Worm (Caenorhabditis elegans): Measurements from ENCODE around the gene ced-10.

The ced-10 gene

DNA sequence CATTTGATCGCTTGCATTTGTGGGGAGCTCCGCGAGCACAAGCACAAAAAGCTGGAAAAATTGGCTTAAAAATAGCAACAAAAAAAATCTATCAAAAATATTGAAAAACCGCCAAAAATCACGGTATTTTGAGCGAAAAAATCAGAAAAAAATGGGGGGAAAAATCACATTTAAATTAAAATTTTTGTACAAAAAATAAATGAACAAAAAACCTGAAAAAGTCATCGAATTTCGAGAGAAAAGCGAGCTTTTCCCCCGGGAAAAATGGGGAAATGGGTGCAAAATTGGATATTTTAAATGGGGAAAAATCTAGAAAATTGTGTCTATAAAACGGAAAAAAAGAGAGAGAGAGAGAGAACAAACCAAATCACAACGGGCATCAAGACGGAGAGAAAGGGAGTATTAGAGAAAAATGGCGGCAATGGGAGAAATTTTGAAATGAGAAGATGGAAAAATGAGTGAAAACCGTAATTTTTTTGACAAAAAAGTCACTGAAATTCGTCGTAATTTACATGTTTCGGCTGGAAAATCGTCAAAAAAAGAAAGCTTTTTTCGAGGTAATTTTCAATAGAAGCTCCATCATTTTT, at the start of gene ced-10:
TSS of gene ced-10 (minus strand) at position 51 of the 587 bp plus-strand sequence.
- no peak for TF ChIP-seq cog-1 (tag; optimal IDR thresholded peaks at IDR 0.05)
- TF ChIP-seq T22C8.4 (GFP tag; IDR thresholded peaks at IDR 0.05), result no peak
- no peak for TF ChIP-seq klf-2 (GFP tag; conservative IDR thresholded peaks at IDR 0.05)
- no peak for TF ChIP-seq flt-1 (GFP tag; IDR thresholded peaks at IDR 0.05)
- no peak for TF ChIP-seq ztf-23 (GFP tag; IDR thresholded peaks at IDR 0.05)
- no peak for TF ChIP-seq ztf-29 (GFP tag; IDR thresholded peaks at IDR 0.05)
- no peak for TF ChIP-seq tab-1 (GFP tag; IDR thresholded peaks at IDR 0.05)

- TF ChIP-seq ztf-23 (GFP tag; IDR thresholded peaks at IDR 0.05) (no peak), ref-1 (GFP tag; conservative IDR thresholded peaks at IDR 0.05) (no peak), med-1 (GFP tag; optimal IDR thresholded peaks at IDR 0.05; ENCODE audit: insufficient read depth) (no peak), T22C8.4 (GFP tag; IDR thresholded peaks at IDR 0.05) (no peak)
Measured at ce11 chrIV:3557331-3557730, 48.0 kb upstream of the ced-10 start, which contains the start of gene osm-9. Gene osm-9, minus strand, starts transcription at chrIV:3557431.

DNA sequence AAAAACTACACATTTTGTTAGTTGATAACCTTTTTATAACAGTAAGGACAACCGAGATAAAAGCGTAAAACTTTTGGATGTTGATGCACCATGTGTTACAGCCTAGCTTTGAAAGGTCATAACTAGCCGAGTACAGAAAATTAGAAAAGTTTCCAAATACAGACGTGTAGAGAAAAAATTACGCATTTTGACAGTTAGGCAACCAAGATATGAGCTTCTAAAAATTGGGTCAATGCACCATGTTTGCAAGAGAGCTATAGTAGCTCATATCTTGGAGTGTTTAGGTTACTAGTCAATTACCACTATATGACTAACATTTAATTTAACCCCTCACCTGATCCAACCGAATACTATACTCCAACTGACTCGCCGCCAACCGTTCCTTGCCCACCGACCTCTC, 43.6 kb upstream of the ced-10 start:
- TF ChIP-seq ref-1 (GFP tag; conservative IDR thresholded peaks at IDR 0.05) (no peak), flt-1 (GFP tag; IDR thresholded peaks at IDR 0.05) (no peak), ztf-23 (GFP tag; IDR thresholded peaks at IDR 0.05) (no peak), T22C8.4 (GFP tag; IDR thresholded peaks at IDR 0.05) (no peak), tab-1 (GFP tag; IDR thresholded peaks at IDR 0.05) (no peak)

DNA sequence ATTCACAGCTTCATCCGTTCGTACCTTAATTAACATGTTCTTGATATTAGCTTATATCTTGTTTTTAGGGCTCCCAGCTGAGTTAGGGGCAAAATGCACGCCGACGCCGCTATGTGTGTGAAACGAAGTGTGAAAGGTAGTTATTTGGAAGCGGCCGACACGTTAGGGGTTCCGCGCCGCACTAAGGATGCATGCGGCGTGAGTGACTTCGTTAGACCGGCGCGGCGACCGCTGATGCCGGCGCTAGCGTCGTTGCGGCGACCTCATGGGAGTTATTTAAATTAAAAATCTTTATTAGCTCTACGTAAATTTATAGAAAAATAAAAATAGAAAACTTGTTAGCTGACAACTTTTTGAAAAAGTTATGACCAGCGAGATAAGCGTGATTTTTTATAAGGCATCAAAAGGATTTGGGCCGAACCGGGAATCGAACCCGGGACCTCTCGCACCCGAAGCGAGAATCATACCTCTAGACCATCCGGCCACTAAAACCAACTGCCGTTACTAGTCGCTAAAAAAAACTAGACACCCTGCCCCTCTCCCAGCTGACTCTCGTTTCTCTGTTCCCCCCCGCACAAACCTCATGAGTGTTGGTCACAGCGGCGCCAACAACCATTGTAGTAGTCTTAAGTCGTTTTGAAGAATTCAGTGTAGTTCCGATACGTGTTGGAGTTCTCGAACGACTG, 42.6 kb upstream of the ced-10 start:
- TF ChIP-seq ztf-23 (GFP tag; IDR thresholded peaks at IDR 0.05) (peak; percentile 61; the same call in 1 of the 2 replicates), ref-1 (GFP tag; conservative IDR thresholded peaks at IDR 0.05) (peak; percentile 65; the same call in 1 of the 2 replicates), T22C8.4 (GFP tag; IDR thresholded peaks at IDR 0.05) (peak; percentile 27; the same call in 1 of the 2 replicates), ztf-29 (GFP tag; IDR thresholded peaks at IDR 0.05) (peak; percentile 65; the same call in 1 of the 2 replicates), tab-1 (GFP tag; IDR thresholded peaks at IDR 0.05) (peak; percentile 85), med-1 (GFP tag; optimal IDR thresholded peaks at IDR 0.05; ENCODE audit: insufficient read depth) (no peak), cog-1 (tag; optimal IDR thresholded peaks at IDR 0.05) (peak; percentile 26), flt-1 (GFP tag; IDR thresholded peaks at IDR 0.05) (peak; percentile 91), klf-2 (GFP tag; conservative IDR thresholded peaks at IDR 0.05) (0 out of 2 replicates have a peak, but pooled peaks have one; percentile 26)

- TF ChIP-seq flt-1 (GFP tag; IDR thresholded peaks at IDR 0.05) (no peak), ztf-29 (GFP tag; IDR thresholded peaks at IDR 0.05) (no peak), ztf-23 (GFP tag; IDR thresholded peaks at IDR 0.05) (no peak), cog-1 (tag; optimal IDR thresholded peaks at IDR 0.05) (no peak), tab-1 (GFP tag; IDR thresholded peaks at IDR 0.05) (no peak), T22C8.4 (GFP tag; IDR thresholded peaks at IDR 0.05) (no peak), klf-2 (GFP tag; conservative IDR thresholded peaks at IDR 0.05) (no peak), med-1 (GFP tag; optimal IDR thresholded peaks at IDR 0.05; ENCODE audit: insufficient read depth) (no peak), ref-1 (GFP tag; conservative IDR thresholded peaks at IDR 0.05) (no peak)
Measured at ce11 chrIV:3548315-3548714, 39.0 kb upstream of the ced-10 start.

DNA sequence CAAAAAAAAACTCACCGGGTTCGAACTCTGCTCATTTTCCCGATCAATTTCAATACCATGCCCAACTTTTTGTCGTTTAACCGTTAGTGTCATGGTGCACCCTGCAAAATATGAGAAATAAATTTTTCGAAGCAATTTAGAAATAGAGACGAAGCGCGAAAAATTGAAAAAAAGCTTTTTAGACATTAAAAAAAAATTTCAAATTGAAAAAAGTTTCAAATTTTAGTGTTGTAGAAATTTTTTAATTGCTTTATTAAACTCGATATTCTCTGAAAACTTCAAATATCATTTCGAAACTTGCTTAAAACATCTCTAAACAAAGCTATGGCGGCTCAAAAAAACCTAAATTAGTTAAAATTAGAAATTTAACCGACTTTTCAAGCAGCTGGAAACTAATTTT, 38.2 kb upstream of the ced-10 start, which contains the start of gene nstp-6:
TSS of gene nstp-6 (minus strand) at position 101 of the 400 bp plus-strand sequence.
- TF ChIP-seq ref-1 (GFP tag; conservative IDR thresholded peaks at IDR 0.05) (no peak), tab-1 (GFP tag; IDR thresholded peaks at IDR 0.05) (no peak), med-1 (GFP tag; optimal IDR thresholded peaks at IDR 0.05; ENCODE audit: insufficient read depth) (no peak), ztf-29 (GFP tag; IDR thresholded peaks at IDR 0.05) (no peak), cog-1 (tag; optimal IDR thresholded peaks at IDR 0.05) (no peak), flt-1 (GFP tag; IDR thresholded peaks at IDR 0.05) (no peak), T22C8.4 (GFP tag; IDR thresholded peaks at IDR 0.05) (no peak), ztf-23 (GFP tag; IDR thresholded peaks at IDR 0.05) (no peak), klf-2 (GFP tag; conservative IDR thresholded peaks at IDR 0.05) (no peak)

DNA sequence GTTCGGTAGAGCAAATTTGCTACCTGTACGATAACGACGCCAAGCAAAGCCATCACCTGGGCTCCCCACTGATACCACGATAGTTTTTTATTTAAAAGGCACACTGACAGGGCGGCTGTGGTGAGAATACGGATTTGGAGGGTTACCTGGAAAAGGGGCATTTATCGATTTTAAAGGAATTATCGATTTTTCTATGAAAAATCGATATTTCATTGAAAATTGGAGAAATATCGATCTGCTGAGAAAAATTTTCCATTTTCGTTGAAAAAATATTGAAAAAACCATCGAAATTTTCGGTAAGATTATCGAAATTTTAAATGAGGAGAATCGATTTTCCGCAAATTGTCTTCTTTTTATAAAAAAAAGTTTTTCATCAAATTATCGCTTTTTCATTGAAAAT, 35.7 kb upstream of the ced-10 start:
- 0 out of 2 replicates have a peak, but pooled peaks have one; percentile 58 for TF ChIP-seq T22C8.4 (GFP tag; IDR thresholded peaks at IDR 0.05)
- TF ChIP-seq ref-1 (GFP tag; conservative IDR thresholded peaks at IDR 0.05), result no peak

DNA sequence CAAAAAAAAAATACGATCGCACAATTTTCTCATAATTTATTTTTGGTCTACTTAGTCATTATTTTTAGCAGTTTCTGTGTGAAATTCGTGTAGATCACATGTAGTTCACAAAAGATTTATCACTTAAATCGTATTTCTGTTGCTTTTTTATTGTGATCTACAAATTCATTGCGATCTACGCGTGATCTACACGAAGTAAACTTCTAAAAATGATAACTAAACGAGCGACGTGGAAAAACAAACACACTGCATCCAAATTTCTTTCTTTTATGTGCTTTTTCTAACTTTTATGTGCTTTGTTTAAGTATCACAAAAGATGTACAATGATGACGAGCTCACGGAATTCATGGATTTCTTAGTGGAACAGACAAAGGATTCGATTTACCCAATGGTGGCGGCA, 30.5 kb upstream of the ced-10 start, which contains the start of gene B0212.3:
TSS of gene B0212.3 (plus strand) at position 301 of the 400 bp plus-strand sequence.
- no peak for TF ChIP-seq med-1 (GFP tag; optimal IDR thresholded peaks at IDR 0.05; ENCODE audit: insufficient read depth)
- TF ChIP-seq flt-1 (GFP tag; IDR thresholded peaks at IDR 0.05), result no peak
- TF ChIP-seq ztf-29 (GFP tag; IDR thresholded peaks at IDR 0.05), result no peak
- TF ChIP-seq klf-2 (GFP tag; conservative IDR thresholded peaks at IDR 0.05), result no peak
- no peak for TF ChIP-seq ztf-23 (GFP tag; IDR thresholded peaks at IDR 0.05)
- no peak for TF ChIP-seq cog-1 (tag; optimal IDR thresholded peaks at IDR 0.05)
- TF ChIP-seq ref-1 (GFP tag; conservative IDR thresholded peaks at IDR 0.05), result no peak
- no peak for TF ChIP-seq tab-1 (GFP tag; IDR thresholded peaks at IDR 0.05)
- no peak for TF ChIP-seq T22C8.4 (GFP tag; IDR thresholded peaks at IDR 0.05)

DNA sequence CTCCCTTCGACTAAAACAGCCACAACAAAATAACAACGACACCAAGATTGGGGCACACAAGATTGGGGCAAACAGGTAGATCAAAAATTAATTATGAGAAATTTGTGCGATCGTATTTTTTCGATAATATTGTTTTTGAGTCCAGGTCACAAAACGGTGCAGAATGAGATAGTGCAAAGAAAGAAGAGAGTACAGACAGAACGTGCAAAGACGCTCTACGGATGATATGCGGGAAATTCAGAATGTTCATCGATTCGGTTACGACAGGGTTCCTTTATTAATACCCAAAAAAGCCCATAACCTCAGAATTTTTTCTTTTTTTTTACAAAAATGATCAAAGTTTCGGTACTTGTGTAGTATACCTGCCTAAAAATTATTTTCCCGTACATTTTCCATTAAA, 29.9 kb upstream of the ced-10 start:
- TF ChIP-seq flt-1 (GFP tag; IDR thresholded peaks at IDR 0.05) (no peak), ref-1 (GFP tag; conservative IDR thresholded peaks at IDR 0.05) (no peak), klf-2 (GFP tag; conservative IDR thresholded peaks at IDR 0.05) (no peak), ztf-29 (GFP tag; IDR thresholded peaks at IDR 0.05) (no peak), med-1 (GFP tag; optimal IDR thresholded peaks at IDR 0.05; ENCODE audit: insufficient read depth) (no peak)

ce11 chrIV:3532989-3533388, 23.7 kb upstream of the ced-10 start:
- TF ChIP-seq med-1 (GFP tag; optimal IDR thresholded peaks at IDR 0.05; ENCODE audit: insufficient read depth) (no peak), ref-1 (GFP tag; conservative IDR thresholded peaks at IDR 0.05) (no peak), tab-1 (GFP tag; IDR thresholded peaks at IDR 0.05) (no peak), T22C8.4 (GFP tag; IDR thresholded peaks at IDR 0.05) (no peak), flt-1 (GFP tag; IDR thresholded peaks at IDR 0.05) (no peak), ztf-29 (GFP tag; IDR thresholded peaks at IDR 0.05) (no peak), ztf-23 (GFP tag; IDR thresholded peaks at IDR 0.05) (no peak), klf-2 (GFP tag; conservative IDR thresholded peaks at IDR 0.05) (no peak), cog-1 (tag; optimal IDR thresholded peaks at IDR 0.05) (no peak)
